Worm (Caenorhabditis elegans) whole organism, L3 larva: ENCODE measurements around the gene sul-2.

Experiments used
- R02D3.7 ChIP-seq: fragments of 150-350 bp; optimal IDR thresholded peaks from 2 replicates; lab custom pipeline; 2014; ENCODE audit warnings: missing biosample characterization, missing genetic modification characterization
- ZK546.5 ChIP-seq: sonication (generic microtip); optimal IDR thresholded peaks from 2 replicates; lab custom pipeline; 2017; ENCODE audit warnings: missing biosample characterization, missing genetic modification characterization
- ceh-16 ChIP-seq: sonication (generic microtip); optimal IDR thresholded peaks from 2 replicates; lab custom pipeline; 2017; ENCODE audit warnings: missing biosample characterization, missing genetic modification characterization
- ceh-28 ChIP-seq: fragments of 150-350 bp; optimal IDR thresholded peaks from 2 replicates; lab custom pipeline; 2014; ENCODE audit warnings: missing biosample characterization, missing genetic modification reagents, missing genetic modification characterization
- elt-1 ChIP-seq: fragments of 150-350 bp; optimal IDR thresholded peaks from 2 replicates; lab custom pipeline; 2014; ENCODE audit warnings: missing biosample characterization, missing genetic modification characterization
- elt-3 ChIP-seq, 3 experiments: fragments of 150-350 bp in 1 of 3; sonication (generic microtip) in 2 of 3; optimal IDR thresholded peaks; 2 replicates in 2 of 3; 4 replicates in 1 of 3; lab custom pipeline; 2014 to 2017; ENCODE audit warnings: missing biosample characterization in 3 of 3, missing genetic modification characterization in 3 of 3
- fkh-10 ChIP-seq: sonication (generic microtip); optimal IDR thresholded peaks from 2 replicates; lab custom pipeline; 2017; ENCODE audit warnings: missing biosample characterization, missing genetic modification reagents, missing genetic modification characterization
- jun-1 ChIP-seq: fragments of 150-350 bp; optimal IDR thresholded peaks from 2 replicates; lab custom pipeline; 2014; ENCODE audit warnings: missing biosample characterization, missing genetic modification reagents, missing genetic modification characterization
- nhr-12 ChIP-seq: fragments of 150-350 bp; optimal IDR thresholded peaks from 2 replicates; lab custom pipeline; 2014; ENCODE audit warnings: missing biosample characterization, missing genetic modification characterization
- nhr-237 ChIP-seq: fragments of 150-350 bp; optimal IDR thresholded peaks from 2 replicates; lab custom pipeline; 2014; ENCODE audit warnings: missing biosample characterization, missing genetic modification characterization
- nhr-76 ChIP-seq: fragments of 150-350 bp; sonication (generic microtip); optimal IDR thresholded peaks from 5 replicates; lab custom pipeline; 2014; ENCODE audit warnings: missing biosample characterization, missing genetic modification characterization
- nhr-77 ChIP-seq: fragments of 150-350 bp; optimal IDR thresholded peaks from 2 replicates; lab custom pipeline; 2014; ENCODE audit warnings: missing biosample characterization, missing genetic modification characterization
- pqm-1 ChIP-seq: fragments of 150-350 bp; optimal IDR thresholded peaks from 2 replicates; lab custom pipeline; 2017; ENCODE audit warnings: missing biosample characterization, missing genetic modification characterization, inconsistent platforms

- TF ChIP-seq pqm-1 (tag; lab: Kevin White, UChicago) (no peak), fkh-10 (GFP tag; lab: Kevin White, UChicago) (no peak), nhr-77 (tag; lab: Kevin White, UChicago) (no peak), ceh-28 (tag; lab: Kevin White, UChicago) (no peak), nhr-237 (tag; lab: Kevin White, UChicago) (no peak), ZK546.5 (tag; lab: Kevin White, UChicago) (no peak), jun-1 (no peak), nhr-12 (no peak), elt-3 (tag; optimal IDR thresholded peaks at IDR 0.05; lab: Kevin White, UChicago) (no peak), ceh-16 (tag; lab: Kevin White, UChicago) (no peak), R02D3.7 (no peak), elt-1 (tag; lab: Kevin White, UChicago) (no peak), nhr-76 (no peak)
Measured at ce11 chrV:8114542-8114941, 43.0 kb upstream of the sul-2 start.
